Worm (Caenorhabditis elegans): ENCODE data around the gene T06C12.14.

- TF ChIP-seq pqm-1 (tag; optimal IDR thresholded peaks at IDR 0.05) (no peak), dmd-6 (GFP tag; IDR thresholded peaks at IDR 0.05) (no peak), nhr-28 (tag; optimal IDR thresholded peaks at IDR 0.05) (no peak), ZK546.5 (tag; optimal IDR thresholded peaks at IDR 0.05) (no peak)
Measured at ce11 chrV:15884698-15885097, 15.1 kb upstream of the T06C12.14 start, which contains the start of gene oac-42.
